Worm (Caenorhabditis elegans): ENCODE data around the gene Y111B2A.21.

DNA sequence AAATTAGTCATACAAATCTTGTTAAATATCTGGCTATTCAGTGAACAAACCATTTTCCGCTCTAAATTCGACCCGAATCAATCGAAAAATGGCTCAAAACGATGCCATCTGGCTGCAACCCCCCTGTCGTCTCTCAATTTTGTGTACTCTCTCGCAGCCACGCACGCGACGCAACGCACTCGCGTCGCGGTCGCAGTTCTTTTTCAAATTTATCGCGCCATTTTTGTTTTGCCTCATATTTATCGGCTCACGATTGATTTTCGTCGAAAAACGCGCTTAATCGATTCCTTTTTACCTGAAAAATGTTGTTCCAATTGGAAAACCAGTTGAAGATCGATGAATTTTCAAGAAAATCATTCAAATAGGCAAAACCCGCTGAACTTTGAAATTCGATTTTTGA lies 32.4 kb upstream of the Y111B2A.21 start:
- TF ChIP-seq sox-4 (tag; optimal IDR thresholded peaks at IDR 0.05) (no peak), madf-2 (tag; optimal IDR thresholded peaks at IDR 0.05) (no peak), pqm-1 (tag; optimal IDR thresholded peaks at IDR 0.05) (no peak), che-1 (tag; optimal IDR thresholded peaks at IDR 0.05) (no peak), elt-2 (tag; optimal IDR thresholded peaks at IDR 0.05) (peak; percentile 35), odd-2 (tag; optimal IDR thresholded peaks at IDR 0.05) (no peak), nfya-1 (tag; optimal IDR thresholded peaks at IDR 0.05) (peak; percentile 69), hlh-30 (tag; optimal IDR thresholded peaks at IDR 0.05; ENCODE audit: insufficient read depth) (no peak), ceh-19 (GFP tag; optimal IDR thresholded peaks at IDR 0.05) (no peak)
